Fruit fly (Drosophila melanogaster) whole organism, embryonic: ENCODE data around the gene ver.

Experiments used
- CG1024 ChIP-seq: fragments of 200-800 bp; sonication (Bioruptor generic); IDR thresholded peaks from 2 replicates; pipeline ENCODE4 v1.3.6; 2022; ENCODE audit warnings: missing biosample characterization, missing genetic modification characterization
- CG11696 ChIP-seq: fragments of 200-800 bp; sonication (Bioruptor generic); IDR thresholded peaks from 2 replicates; pipeline ENCODE4 v1.3.6; 2022; ENCODE audit warnings: missing biosample characterization, missing genetic modification characterization
- CG13424 ChIP-seq: fragments of 200-800 bp; sonication (Bioruptor generic); optimal IDR thresholded peaks from 2 replicates; lab custom pipeline; 2019; ENCODE audit warnings: missing biosample characterization, mild to moderate bottlenecking, missing genetic modification characterization, moderate library complexity
- CG17361 ChIP-seq: fragments of 200-800 bp; sonication (Bioruptor generic); IDR thresholded peaks from 3 replicates; pipeline ENCODE4 v1.3.6; 2022; ENCODE audit warnings: missing biosample characterization, missing genetic modification characterization
- CG30020 ChIP-seq: fragments of 200-800 bp; optimal IDR thresholded peaks from 2 replicates; lab custom pipeline; 2019; ENCODE audit warnings: missing biosample characterization, mild to moderate bottlenecking, missing genetic modification characterization, moderate library complexity
- CG3838 ChIP-seq: fragments of 200-800 bp; sonication (Bioruptor generic); optimal IDR thresholded peaks from 3 replicates; lab custom pipeline; 2016; ENCODE audit warnings: missing biosample characterization, missing genetic modification characterization
- Hmr ChIP-seq: fragments of 200-800 bp; sonication (Bioruptor generic); optimal IDR thresholded peaks from 3 replicates; lab custom pipeline; 2017; ENCODE audit warnings: mild to moderate bottlenecking, missing biosample characterization, missing genetic modification reagents, missing genetic modification characterization
- ato ChIP-seq: fragments of 200-800 bp; sonication (Bioruptor generic); IDR thresholded peaks from 2 replicates; pipeline ENCODE4 v1.3.6; 2022; ENCODE audit warnings: missing biosample characterization, missing genetic modification characterization; ENCODE audit not compliant: partially characterized antibody
- exex ChIP-seq: fragments of 200-800 bp; sonication (Bioruptor generic); optimal IDR thresholded peaks from 4 replicates; lab custom pipeline; 2018; ENCODE audit warnings: missing biosample characterization, mild to moderate bottlenecking, missing genetic modification characterization, moderate library complexity
- tll ChIP-seq, 2 experiments: fragments of 200-800 bp in 1 of 2; fragments of >200 bp in 1 of 2; sonication (Bioruptor generic) in 1 of 2; optimal IDR thresholded peaks; 2 replicates each; lab custom pipeline; 2017 to 2019; ENCODE audit warnings: missing biosample characterization in 2 of 2, missing genetic modification characterization in 2 of 2, mild to moderate bottlenecking in 1 of 2, moderate library complexity in 1 of 2

DNA sequence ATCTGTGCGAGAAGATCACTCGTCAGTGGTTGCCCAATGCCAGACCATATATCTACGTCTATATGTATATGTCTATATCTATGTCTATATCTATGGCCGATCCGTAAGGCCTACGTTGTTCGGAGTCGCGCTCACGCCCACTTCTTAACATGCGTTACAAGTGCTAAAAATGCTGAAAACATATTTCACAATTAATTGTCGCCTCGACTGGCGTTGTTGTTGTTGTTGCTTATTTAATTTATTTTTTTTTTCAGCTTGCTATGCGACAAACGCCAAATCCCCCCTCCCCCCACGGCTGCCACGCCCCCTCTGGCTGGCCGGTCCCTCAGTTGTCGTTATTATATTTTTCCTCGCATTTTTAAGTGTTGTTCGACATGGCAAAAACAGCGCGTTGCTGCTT is 40.5 kb downstream of the ver start:
- TF ChIP-seq Hmr (GFP tag; lab: Kevin White, UChicago) (no peak), CG30020 (tag; lab: Kevin White, UChicago) (no peak), CG11696 (GFP tag; lab: Robert Waterston, UW) (no peak), CG1024 (no peak), tll (GFP tag; optimal IDR thresholded peaks at IDR 0.05; lab: Kevin White, UChicago) (no peak), exex (tag; lab: Kevin White, UChicago) (no peak), ato (GFP tag; lab: Robert Waterston, UW) (no peak), CG17361 (GFP tag; lab: Robert Waterston, UW) (no peak), CG13424 (tag; lab: Kevin White, UChicago) (no peak), CG3838 (GFP tag; lab: Kevin White, UChicago) (no peak)
